Worm (Caenorhabditis elegans): Measurements from ENCODE around the gene T22G5.3.

Gene T22G5.3

DNA sequence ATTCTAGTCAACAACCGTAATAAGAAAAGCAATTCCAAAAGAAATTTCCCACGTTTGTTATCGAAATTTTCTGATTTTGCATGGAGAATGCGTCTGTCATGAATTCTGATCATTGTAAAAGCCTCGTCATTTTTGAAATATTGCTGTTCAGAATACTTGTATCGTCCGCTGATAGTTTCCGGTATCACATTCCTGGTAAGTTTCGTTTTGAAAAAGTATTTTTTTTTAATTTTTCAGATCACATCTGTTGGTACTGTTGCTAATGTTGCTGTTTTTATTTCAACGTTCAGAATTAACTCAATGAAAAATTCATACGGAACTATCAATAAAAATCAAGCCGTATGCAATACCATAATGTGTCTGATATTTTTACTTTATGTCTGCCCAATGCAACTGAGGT is 39.8 kb upstream of the T22G5.3 start, which contains the start of gene srx-17:
Gene srx-17 (plus strand): TSS at position 301 of the 400 bp plus-strand sequence.
- TF ChIP-seq efl-1 (GFP tag; optimal IDR thresholded peaks at IDR 0.05) = no peak
- no peak for TF ChIP-seq ztf-25 (GFP tag; IDR thresholded peaks at IDR 0.05)
- no peak for TF ChIP-seq lag-1 (GFP tag; IDR thresholded peaks at IDR 0.05)

DNA sequence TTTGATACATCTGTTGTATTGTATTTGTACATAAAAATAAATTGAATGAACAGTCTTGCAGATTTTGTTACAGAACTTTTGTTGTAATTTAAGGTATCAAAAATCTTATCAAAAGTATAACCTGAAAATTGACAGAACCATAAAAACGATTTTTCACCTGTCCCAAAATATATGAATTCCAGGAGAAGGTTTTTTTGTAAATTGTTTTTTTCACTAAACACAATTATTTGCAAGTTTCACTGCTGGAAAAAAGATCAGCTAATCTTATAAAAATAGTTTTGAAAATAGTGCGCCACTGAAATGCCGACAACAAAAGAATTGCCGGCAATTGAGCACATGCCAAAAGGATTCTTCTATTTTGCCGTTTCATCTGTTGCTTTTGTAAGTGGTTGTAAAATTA is 37.6 kb upstream of the T22G5.3 start, which contains the start of gene srx-130:
Gene srx-130 (plus strand): TSS at position 301 of the 400 bp plus-strand sequence.
- TF ChIP-seq ztf-3 (GFP tag; optimal IDR thresholded peaks at IDR 0.05) = no peak
- TF ChIP-seq F37B4.10 (GFP tag; IDR thresholded peaks at IDR 0.05) = no peak
- TF ChIP-seq snpc-4 (GFP tag; optimal IDR thresholded peaks at IDR 0.05) = no peak
- TF ChIP-seq snpc-4 (tag; optimal IDR thresholded peaks at IDR 0.05) = no peak
- no peak for TF ChIP-seq mxl-1 (tag; optimal IDR thresholded peaks at IDR 0.05)
- no peak for TF ChIP-seq die-1 (tag; optimal IDR thresholded peaks at IDR 0.05)
- TF ChIP-seq unc-130 (GFP tag; optimal IDR thresholded peaks at IDR 0.05) = no peak
- no peak for TF ChIP-seq F23B12.7 (tag; optimal IDR thresholded peaks at IDR 0.05; ENCODE audit: insufficient read depth)
- no peak for TF ChIP-seq Y53G8AR.9 (GFP tag; conservative IDR thresholded peaks at IDR 0.05)
- no peak for TF ChIP-seq ztf-18 (tag; optimal IDR thresholded peaks at IDR 0.05)
- no peak for TF ChIP-seq F39B2.1 (GFP tag; IDR thresholded peaks at IDR 0.05)
- TF ChIP-seq bed-1 (GFP tag; IDR thresholded peaks at IDR 0.05) = no peak
- TF ChIP-seq mel-28 (tag; optimal IDR thresholded peaks at IDR 0.05; ENCODE audit: borderline replicate concordance) = no peak

ce11 chrV:13845136-13845535 is 35.6 kb upstream of the T22G5.3 start, which contains the start of gene srx-131:
Gene srx-131 (plus strand): TSS chrV:13845436.
- TF ChIP-seq mxl-1 (tag; optimal IDR thresholded peaks at IDR 0.05) (no peak), ztf-3 (GFP tag; optimal IDR thresholded peaks at IDR 0.05) (no peak), F52B5.7 (tag; optimal IDR thresholded peaks at IDR 0.05) (no peak), lin-26 (GFP tag; IDR thresholded peaks at IDR 0.05) (no peak), zim-3 (tag; optimal IDR thresholded peaks at IDR 0.05) (no peak), lin-54 (GFP tag; optimal IDR thresholded peaks at IDR 0.05) (no peak), egrh-3 (GFP tag; IDR thresholded peaks at IDR 0.05) (no peak), sptf-2 (GFP tag; optimal IDR thresholded peaks at IDR 0.05) (no peak), dpl-1 (GFP tag; optimal IDR thresholded peaks at IDR 0.05) (no peak), ets-4 (GFP tag; optimal IDR thresholded peaks at IDR 0.05) (no peak), Y53G8AR.9 (GFP tag; conservative IDR thresholded peaks at IDR 0.05) (no peak), F55B11.4 (tag; optimal IDR thresholded peaks at IDR 0.05; ENCODE audit: borderline replicate concordance, insufficient read depth) (no peak), madf-3 (GFP tag; IDR thresholded peaks at IDR 0.05) (no peak)

DNA sequence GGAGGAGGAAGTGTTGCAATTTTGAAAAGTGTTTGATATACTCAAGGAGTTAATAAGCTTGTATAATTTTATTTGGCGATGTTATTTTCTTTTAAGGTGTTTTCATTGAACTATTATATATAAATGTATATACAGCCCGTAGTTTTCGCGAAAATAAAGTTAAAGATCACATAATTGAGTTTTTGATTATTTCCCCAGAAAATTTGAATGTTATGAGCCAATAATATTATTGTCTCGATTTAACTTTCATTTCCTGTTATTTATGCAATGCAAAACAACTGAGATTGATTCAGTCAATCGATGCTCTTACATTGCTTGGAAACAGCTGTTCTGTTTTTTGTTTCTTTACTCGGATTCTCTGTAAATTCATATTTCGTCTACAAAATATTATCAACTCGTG is 32.3 kb upstream of the T22G5.3 start, which contains the start of gene srx-133:
Gene srx-133 (plus strand): TSS at position 301 of the 400 bp plus-strand sequence.
- TF ChIP-seq F22D6.2 (tag; optimal IDR thresholded peaks at IDR 0.05) (no peak), K11D2.4 (GFP tag; IDR thresholded peaks at IDR 0.05) (no peak), lsy-27 (tag; optimal IDR thresholded peaks at IDR 0.05; ENCODE audit: borderline replicate concordance, insufficient read depth) (no peak), ztf-18 (tag; optimal IDR thresholded peaks at IDR 0.05) (no peak), gei-17 (GFP tag; optimal IDR thresholded peaks at IDR 0.05) (no peak), cebp-2 (GFP tag; IDR thresholded peaks at IDR 0.05) (no peak), egl-18 (GFP tag; IDR thresholded peaks at IDR 0.05) (no peak), Y79H2A.3 (GFP tag; conservative IDR thresholded peaks at IDR 0.05) (no peak), lin-54 (GFP tag; optimal IDR thresholded peaks at IDR 0.05) (no peak), T07F8.4 (tag; optimal IDR thresholded peaks at IDR 0.05) (no peak), ztf-28 (GFP tag; IDR thresholded peaks at IDR 0.05) (no peak), ztf-22 (GFP tag; optimal IDR thresholded peaks at IDR 0.05) (no peak), hlh-26 (GFP tag; conservative IDR thresholded peaks at IDR 0.05) (no peak), unc-62 (GFP tag; optimal IDR thresholded peaks at IDR 0.05) (no peak), madf-10 (tag; optimal IDR thresholded peaks at IDR 0.05) (no peak), nfya-1 (tag; optimal IDR thresholded peaks at IDR 0.05; ENCODE audit: borderline replicate concordance, insufficient read depth) (no peak), hrde-1 (tag; optimal IDR thresholded peaks at IDR 0.05; ENCODE audit: borderline replicate concordance) (no peak), hsf-1 (GFP tag; IDR thresholded peaks at IDR 0.05) (no peak), ztf-3 (GFP tag; optimal IDR thresholded peaks at IDR 0.05) (no peak), rcor-1 (GFP tag; IDR thresholded peaks at IDR 0.05) (no peak)

All from whole organism, young adult.